Fruit fly (Drosophila melanogaster) whole organism, embryonic: ENCODE results near the gene gro.

Source experiments
- Adf1 ChIP-seq: fragments of 200-800 bp; sonication (Bioruptor generic); IDR thresholded peaks from 2 replicates; pipeline ENCODE4 v1.3.6; 2022; ENCODE audit warnings: missing biosample characterization, missing genetic modification characterization
- Asciz ChIP-seq: fragments of 200-800 bp; sonication (Bioruptor generic); optimal IDR thresholded peaks from 2 replicates; lab custom pipeline; 2017; ENCODE audit warnings: missing biosample characterization, mild to moderate bottlenecking, missing genetic modification characterization, missing genetic modification reagents
- Awh ChIP-seq: fragments of 200-800 bp; sonication (Bioruptor generic); IDR thresholded peaks from 2 replicates; pipeline ENCODE4, ENCODE4 v1.3.6; 2022; ENCODE audit warnings: missing biosample characterization, missing genetic modification characterization
- Bgb ChIP-seq: fragments of 200-800 bp; sonication (Bioruptor generic); IDR thresholded peaks from 2 replicates; pipeline ENCODE4 v1.3.6; 2022; ENCODE audit warnings: missing biosample characterization, missing genetic modification characterization; ENCODE audit not compliant: partially characterized antibody
- CG12942 ChIP-seq: fragments of 200-800 bp; sonication (Bioruptor generic); optimal IDR thresholded peaks from 3 replicates; lab custom pipeline; 2016; ENCODE audit warnings: missing biosample characterization, missing genetic modification characterization
- CG13296 ChIP-seq: fragments of 200-800 bp; sonication (Bioruptor generic); optimal IDR thresholded peaks from 3 replicates; lab custom pipeline; 2018; ENCODE audit warnings: missing biosample characterization, mild to moderate bottlenecking, missing genetic modification characterization
- CG1647 ChIP-seq: fragments of 200-800 bp; sonication (Bioruptor generic); optimal IDR thresholded peaks from 3 replicates; lab custom pipeline; 2016; ENCODE audit warnings: missing biosample characterization, missing genetic modification characterization
- CG16813 ChIP-seq: fragments of 200-800 bp; sonication (Bioruptor generic); IDR thresholded peaks from 3 replicates; pipeline ENCODE4 v1.3.6; 2022; ENCODE audit warnings: missing biosample characterization, missing genetic modification characterization; ENCODE audit not compliant: partially characterized antibody
- CG17359 ChIP-seq: fragments of 200-800 bp; sonication (Bioruptor generic); optimal IDR thresholded peaks from 3 replicates; lab custom pipeline; 2018; ENCODE audit warnings: missing biosample characterization, mild to moderate bottlenecking, missing genetic modification characterization, moderate library complexity
- CG18011 ChIP-seq: fragments of 200-800 bp; sonication (Bioruptor generic); optimal IDR thresholded peaks from 2 replicates; lab custom pipeline; 2017; ENCODE audit warnings: missing biosample characterization, missing genetic modification characterization, mild to moderate bottlenecking, moderate library complexity, missing genotype
- CG1832 ChIP-seq: fragments of 200-800 bp; sonication (Bioruptor generic); optimal IDR thresholded peaks from 2 replicates; lab custom pipeline; 2017; ENCODE audit warnings: missing biosample characterization, mild to moderate bottlenecking, missing genetic modification characterization, inconsistent platforms
- CG33213 ChIP-seq: fragments of 200-800 bp; sonication (Bioruptor generic); optimal IDR thresholded peaks from 3 replicates; lab custom pipeline; 2016; ENCODE audit warnings: missing biosample characterization, missing genetic modification characterization
- CG3838 ChIP-seq: fragments of 200-800 bp; sonication (Bioruptor generic); optimal IDR thresholded peaks from 3 replicates; lab custom pipeline; 2016; ENCODE audit warnings: missing biosample characterization, missing genetic modification characterization
- CG3995 ChIP-seq: fragments of 200-800 bp; sonication (Bioruptor generic); optimal IDR thresholded peaks from 3 replicates; lab custom pipeline; 2016; ENCODE audit warnings: missing biosample characterization, missing genetic modification characterization
- CG4360 ChIP-seq: fragments of 200-800 bp; sonication (Bioruptor generic); IDR thresholded peaks from 2 replicates; pipeline ENCODE4 v1.3.6; 2022; ENCODE audit warnings: missing biosample characterization, missing genetic modification characterization
- CG4424 ChIP-seq: fragments of 200-800 bp; sonication (Bioruptor generic); optimal IDR thresholded peaks from 3 replicates; lab custom pipeline; 2016; ENCODE audit warnings: missing biosample characterization, missing genetic modification characterization
- CG7839 ChIP-seq: fragments of 200-800 bp; sonication (Bioruptor generic); optimal IDR thresholded peaks from 3 replicates; lab custom pipeline; 2018; ENCODE audit warnings: missing biosample characterization, mild to moderate bottlenecking, missing genetic modification characterization, moderate library complexity
- CG8478 ChIP-seq: fragments of >200 bp; optimal IDR thresholded peaks from 2 replicates; lab custom pipeline; 2018
- CG8924 ChIP-seq: fragments of 200-800 bp; optimal IDR thresholded peaks from 3 replicates; lab custom pipeline; 2019; ENCODE audit warnings: missing biosample characterization, mild to moderate bottlenecking, missing genetic modification characterization, moderate library complexity
- CG8944 ChIP-seq: fragments of 200-800 bp; sonication (Bioruptor generic); optimal IDR thresholded peaks from 3 replicates; lab custom pipeline; 2016; ENCODE audit warnings: missing biosample characterization, missing genetic modification characterization
- CkIIα-i1 ChIP-seq: fragments of 200-800 bp; sonication (Bioruptor generic); IDR thresholded peaks from 2 replicates; pipeline ENCODE4 v1.3.6; 2022; ENCODE audit warnings: missing biosample characterization, missing genetic modification characterization
- D ChIP-seq, 2 experiments: fragments of 200-800 bp in 1 of 2; fragments of >200 bp in 1 of 2; sonication (Bioruptor generic) in 1 of 2; optimal IDR thresholded peaks; 2 replicates in 1 of 2; 3 replicates in 1 of 2; lab custom pipeline; 2017; ENCODE audit warnings: mild to moderate bottlenecking in 1 of 2, missing biosample characterization in 1 of 2, missing genetic modification characterization in 1 of 2, missing genetic modification reagents in 1 of 2
- Ets65A ChIP-seq: fragments of 200-800 bp; sonication (Bioruptor generic); peaks from one replicate; lab custom pipeline; 2016; ENCODE audit warnings: missing biosample characterization, missing genetic modification characterization
- Fer3 ChIP-seq: fragments of 200-800 bp; sonication (Bioruptor generic); optimal IDR thresholded peaks from 2 replicates; lab custom pipeline; 2018; ENCODE audit warnings: missing biosample characterization, mild to moderate bottlenecking, missing genetic modification characterization, moderate library complexity
- H15 ChIP-seq: fragments of 200-800 bp; sonication (Bioruptor generic); IDR thresholded peaks from 3 replicates; pipeline ENCODE4 v1.3.6; 2022; ENCODE audit warnings: missing biosample characterization, missing genetic modification characterization
- Hmr ChIP-seq: fragments of 200-800 bp; sonication (Bioruptor generic); optimal IDR thresholded peaks from 3 replicates; lab custom pipeline; 2017; ENCODE audit warnings: mild to moderate bottlenecking, missing biosample characterization, missing genetic modification reagents, missing genetic modification characterization
- Hr78 ChIP-seq, 2 experiments: fragments of 200-800 bp in 1 of 2; fragments of >200 bp in 1 of 2; sonication (Bioruptor generic) in 1 of 2; optimal IDR thresholded peaks; 2 replicates each; lab custom pipeline; 2017 to 2019; ENCODE audit warnings: missing biosample characterization in 2 of 2, missing genetic modification characterization in 2 of 2, mild to moderate bottlenecking in 1 of 2, moderate library complexity in 1 of 2
- Kr ChIP-seq: fragments of 200-800 bp; sonication (Bioruptor generic); optimal IDR thresholded peaks from 2 replicates; lab custom pipeline; 2017; ENCODE audit warnings: missing biosample characterization, mild to moderate bottlenecking, missing genetic modification characterization
- Mes4 ChIP-seq: fragments of 200-800 bp; sonication (Bioruptor generic); optimal IDR thresholded peaks from 2 replicates; lab custom pipeline; 2016; ENCODE audit warnings: missing biosample characterization, missing genetic modification characterization
- Sox102F ChIP-seq: fragments of 200-800 bp; sonication (Bioruptor generic); optimal IDR thresholded peaks from 2 replicates; lab custom pipeline; 2018; ENCODE audit warnings: missing biosample characterization, mild to moderate bottlenecking, missing genetic modification characterization, moderate library complexity
- Usf ChIP-seq: fragments of 200-800 bp; sonication (Bioruptor generic); optimal IDR thresholded peaks from 2 replicates; lab custom pipeline; 2017; ENCODE audit warnings: missing genotype, missing biosample characterization, missing genetic modification characterization
- ac ChIP-seq: fragments of 200-800 bp; sonication (Bioruptor generic); optimal IDR thresholded peaks from 3 replicates; lab custom pipeline; 2017; ENCODE audit warnings: missing biosample characterization, mild to moderate bottlenecking, missing genetic modification characterization
- crp ChIP-seq, 2 experiments: fragments of 200-800 bp; sonication (Bioruptor generic); optimal IDR thresholded peaks; 2 replicates in 1 of 2; 3 replicates in 1 of 2; lab custom pipeline; 2017; ENCODE audit warnings: missing biosample characterization in 2 of 2, missing genetic modification characterization in 2 of 2, mild to moderate bottlenecking in 1 of 2, moderate library complexity in 1 of 2
- cwo ChIP-seq: fragments of 200-800 bp; sonication (Bioruptor generic); optimal IDR thresholded peaks from 3 replicates; lab custom pipeline; 2017; ENCODE audit warnings: missing biosample characterization, missing genetic modification characterization, mild to moderate bottlenecking, moderate library complexity, missing genetic modification reagents
- dimm ChIP-seq: fragments of 200-800 bp; sonication (Bioruptor generic); IDR thresholded peaks from 2 replicates; pipeline ENCODE4 v1.3.6; 2022; ENCODE audit warnings: missing biosample characterization, missing genetic modification characterization
- disco-r ChIP-seq: fragments of 200-800 bp; sonication (Bioruptor generic); optimal IDR thresholded peaks from 2 replicates; lab custom pipeline; 2016; ENCODE audit warnings: missing biosample characterization, missing genetic modification characterization
- esg ChIP-seq: fragments of 200-800 bp; sonication (Bioruptor generic); conservative IDR thresholded peaks from 2 replicates; pipeline ENCODE4 v1.3.6; 2022; ENCODE audit warnings: missing biosample characterization, missing genetic modification characterization
- h ChIP-seq: fragments of >200 bp; optimal IDR thresholded peaks from 2 replicates; lab custom pipeline; 2017
- hkb ChIP-seq, 2 experiments: fragments of 200-800 bp in 1 of 2; fragments of >200 bp in 1 of 2; sonication (Bioruptor generic) in 1 of 2; IDR thresholded peaks in 1 of 2; optimal IDR thresholded peaks in 1 of 2; 2 replicates each; pipeline versions ENCODE4 v1.3.6 to Lab custom; 2017 to 2022; ENCODE audit warnings: missing biosample characterization in 1 of 2, missing genetic modification characterization in 1 of 2
- ind ChIP-seq: fragments of 200-800 bp; sonication (Bioruptor generic); optimal IDR thresholded peaks from 3 replicates; lab custom pipeline; 2016; ENCODE audit warnings: missing biosample characterization, missing genetic modification characterization
- insv ChIP-seq, 2 experiments: fragments of 200-800 bp; sonication (Bioruptor generic); optimal IDR thresholded peaks; 3 replicates each; lab custom pipeline; 2016 to 2018; ENCODE audit warnings: missing biosample characterization in 2 of 2, missing genetic modification characterization in 2 of 2
- kah ChIP-seq: fragments of 200-800 bp; sonication (Bioruptor generic); optimal IDR thresholded peaks from 2 replicates; lab custom pipeline; 2018; ENCODE audit warnings: missing biosample characterization, mild to moderate bottlenecking, missing genetic modification characterization
- kni ChIP-seq: fragments of 200-800 bp; sonication (Bioruptor generic); optimal IDR thresholded peaks from 3 replicates; lab custom pipeline; 2017; ENCODE audit warnings: mild to moderate bottlenecking, missing biosample characterization, missing genetic modification reagents, missing genetic modification characterization
- lov ChIP-seq, 2 experiments: fragments of 200-800 bp in 1 of 2; fragments of >200 bp in 1 of 2; sonication (Bioruptor generic) in 1 of 2; IDR thresholded peaks in 1 of 2; optimal IDR thresholded peaks in 1 of 2; 2 replicates in 1 of 2; 3 replicates in 1 of 2; pipeline versions ENCODE4 v1.3.6 to Lab custom; 2017 to 2022; ENCODE audit warnings: missing biosample characterization in 1 of 2, missing genetic modification characterization in 1 of 2
- p53 ChIP-seq: fragments of 200-800 bp; sonication (Bioruptor generic); optimal IDR thresholded peaks from 2 replicates; lab custom pipeline; 2016; ENCODE audit warnings: missing biosample characterization, missing genetic modification characterization
- pzg ChIP-seq: fragments of 200-800 bp; sonication (Bioruptor generic); optimal IDR thresholded peaks from 3 replicates; lab custom pipeline; 2018; ENCODE audit warnings: missing biosample characterization, mild to moderate bottlenecking, missing genetic modification characterization, moderate library complexity
- sisA ChIP-seq: fragments of 200-800 bp; sonication (Bioruptor generic); IDR thresholded peaks from 2 replicates; pipeline ENCODE4 v1.3.6; 2022; ENCODE audit warnings: missing biosample characterization, missing genetic modification characterization
- wor ChIP-seq: fragments of 200-800 bp; sonication (Bioruptor generic); IDR thresholded peaks from 2 replicates; pipeline ENCODE4 v1.3.6; 2022; ENCODE audit warnings: missing biosample characterization, missing genetic modification characterization
- zfh2 ChIP-seq: fragments of 200-800 bp; sonication (Bioruptor generic); optimal IDR thresholded peaks from 2 replicates; lab custom pipeline; 2016; ENCODE audit warnings: missing biosample characterization, missing genetic modification characterization

The gro gene

DNA sequence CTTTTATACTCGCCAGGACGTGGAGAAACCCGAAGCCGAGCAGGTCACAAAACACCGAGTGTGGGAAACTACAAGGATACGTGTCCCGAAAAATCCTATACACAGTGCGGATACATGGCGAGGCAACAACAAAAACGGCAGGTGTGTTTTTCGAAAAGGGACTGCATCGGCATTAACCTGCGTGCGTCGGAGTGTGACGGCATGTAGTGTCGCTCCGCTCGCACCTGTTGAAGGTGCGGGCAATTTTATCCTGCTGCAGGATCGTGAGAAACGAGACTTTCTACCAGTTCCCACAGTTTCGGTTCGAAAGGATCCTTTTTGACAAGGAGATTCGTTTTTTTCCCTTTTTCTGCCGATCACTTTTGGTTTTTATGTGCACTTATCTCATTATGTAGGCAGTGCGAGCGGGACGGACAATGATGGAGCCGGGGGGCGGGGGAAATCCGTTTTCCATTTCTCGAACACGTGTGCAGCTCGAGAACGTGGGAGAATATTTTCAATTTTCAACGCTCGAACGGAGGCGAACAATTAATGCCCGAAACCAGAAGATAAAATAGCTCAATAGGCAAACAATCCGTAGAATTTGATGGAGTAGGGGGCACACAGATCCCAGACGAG lies 16.8 kb upstream of the gro start (continued):
- TF ChIP-seq CG4360 (GFP tag; lab: Robert Waterston, UW) (peak; percentile 92), D (optimal IDR thresholded peaks at IDR 0.05; lab: Kevin White, UChicago) (peak; percentile 22), D (GFP tag; optimal IDR thresholded peaks at IDR 0.05; lab: Kevin White, UChicago) (no peak), wor (GFP tag; lab: Robert Waterston, UW) (no peak), sisA (GFP tag; lab: Robert Waterston, UW) (no peak), CG33213 (GFP tag; lab: Kevin White, UChicago) (no peak), esg (GFP tag; lab: Robert Waterston, UW) (no peak), Adf1 (GFP tag; lab: Robert Waterston, UW) (no peak), CkIIα-i1 (GFP tag; lab: Robert Waterston, UW) (no peak), CG8924 (no peak), crp (GFP tag; optimal IDR thresholded peaks at IDR 0.05; lab: Kevin White, UChicago) (no peak), CG1832 (peak; percentile 70), ac (GFP tag; lab: Kevin White, UChicago) (peak; percentile 99), dimm (GFP tag; lab: Robert Waterston, UW) (no peak), Hr78 (GFP tag; optimal IDR thresholded peaks at IDR 0.05; lab: Kevin White, UChicago) (no peak), CG4424 (GFP tag; lab: Kevin White, UChicago) (no peak), kah (no peak), disco-r (GFP tag; lab: Kevin White, UChicago) (no peak), zfh2 (GFP tag; lab: Kevin White, UChicago) (no peak), kni (GFP tag; lab: Kevin White, UChicago) (peak; percentile 48), CG16813 (GFP tag; lab: Robert Waterston, UW) (no peak), Fer3 (tag; lab: Kevin White, UChicago) (no peak), CG1647 (GFP tag; lab: Kevin White, UChicago) (no peak), pzg (GFP tag; lab: Kevin White, UChicago) (no peak), Sox102F (GFP tag; lab: Kevin White, UChicago) (no peak), CG8478 (lab: Kevin White, UChicago) (no peak), Hmr (GFP tag; lab: Kevin White, UChicago) (no peak), insv (GFP tag; optimal IDR thresholded peaks at IDR 0.05; lab: Kevin White, UChicago) (peak in 1 of 2 experiments; percentile 60), Ets65A (GFP tag; lab: Kevin White, UChicago) (no peak), H15 (no peak), h (peak; percentile 12), CG12942 (no peak), Asciz (GFP tag; lab: Kevin White, UChicago) (no peak), Kr (peak; percentile 44), ind (GFP tag; lab: Kevin White, UChicago) (no peak)

DNA sequence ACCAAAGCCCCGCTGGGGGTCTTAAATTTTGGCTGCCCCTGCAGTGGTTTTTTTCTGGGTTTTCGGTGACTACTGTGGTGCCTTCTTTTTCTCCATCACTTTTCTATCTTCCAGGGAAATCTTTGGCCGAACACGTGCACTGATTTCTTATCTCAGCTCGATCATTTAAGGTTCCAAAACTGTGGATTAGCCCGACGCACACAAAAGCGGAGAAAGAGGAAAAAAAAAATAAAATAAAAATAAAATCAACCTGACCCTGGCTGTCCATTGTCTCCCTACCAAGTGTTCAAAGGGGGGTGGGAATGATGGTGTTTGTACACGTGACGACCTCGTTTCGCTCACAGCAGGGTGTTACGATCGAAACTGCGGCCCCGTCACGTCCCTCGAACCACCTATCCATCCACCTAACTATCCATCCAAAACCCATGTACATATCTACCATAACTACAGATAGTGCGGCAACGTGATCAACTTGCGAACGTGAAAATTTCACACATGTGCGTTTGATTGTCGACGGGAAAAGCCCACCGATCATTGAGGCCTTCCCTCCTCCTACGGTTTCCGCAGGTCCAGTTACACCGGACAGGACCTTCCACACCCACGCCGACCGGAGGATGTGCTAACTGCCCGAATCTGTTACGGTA lies 14.8 kb upstream of the gro start:
- peak; percentile 71 for TF ChIP-seq CG17359 (tag; lab: Kevin White, UChicago)
- TF ChIP-seq lov (optimal IDR thresholded peaks at IDR 0.05; lab: Kevin White, UChicago) = no peak
- TF ChIP-seq lov (GFP tag; IDR thresholded peaks at IDR 0.05; lab: Robert Waterston, UW) = 0 out of 3 replicates have a peak, but pooled peaks have one; percentile 60
- TF ChIP-seq CG3838 (GFP tag; lab: Kevin White, UChicago) = no peak
- TF ChIP-seq CG7839 = no peak
- TF ChIP-seq p53 (GFP tag; lab: Kevin White, UChicago) = peak; percentile 33
- TF ChIP-seq kni (GFP tag; lab: Kevin White, UChicago) = peak; percentile 62
- TF ChIP-seq CG18011 (GFP tag; lab: Kevin White, UChicago) = no peak
- TF ChIP-seq Bgb (GFP tag; lab: Robert Waterston, UW) = no peak
- TF ChIP-seq Awh (GFP tag; lab: Robert Waterston, UW) = 0 out of 2 replicates have a peak, but pooled peaks have one; percentile 45
- TF ChIP-seq Mes4 (GFP tag; lab: Kevin White, UChicago) = no peak
- no peak for TF ChIP-seq Usf (GFP tag; lab: Kevin White, UChicago)
- no peak for TF ChIP-seq CG3995 (GFP tag; lab: Kevin White, UChicago)
- no peak for TF ChIP-seq CG8944 (GFP tag; lab: Kevin White, UChicago)
- TF ChIP-seq CG13296 (GFP tag; lab: Kevin White, UChicago) = no peak
- TF ChIP-seq cwo (GFP tag; lab: Kevin White, UChicago) = peak; percentile 69
- no peak for TF ChIP-seq hkb (optimal IDR thresholded peaks at IDR 0.05; lab: Kevin White, UChicago)
- TF ChIP-seq hkb (GFP tag; IDR thresholded peaks at IDR 0.05; lab: Robert Waterston, UW) = no peak
